Worm (Caenorhabditis elegans) whole organism, L2 larva: Measurements from ENCODE around the gene ZK792.1.

Experiments
- C34F6.9 ChIP-seq: fragments of 150-350 bp; optimal IDR thresholded peaks from 2 replicates; lab custom pipeline; 2014; ENCODE audit warnings: missing biosample characterization, missing genetic modification characterization
- F13H6.1 ChIP-seq: sonication (generic microtip); optimal IDR thresholded peaks from 2 replicates; lab custom pipeline; 2016; ENCODE audit warnings: missing genetic modification characterization, missing compliant biosample characterization
- Y55F3AM.14 ChIP-seq: fragments of 200-800 bp; sonication (Bioruptor generic); optimal IDR thresholded peaks from 2 replicates; lab custom pipeline; 2018; ENCODE audit warnings: mild to moderate bottlenecking, missing genetic modification characterization, missing compliant biosample characterization
- alr-1 ChIP-seq: fragments of 150-350 bp; optimal IDR thresholded peaks from 2 replicates; lab custom pipeline; 2014; ENCODE audit warnings: missing biosample characterization, missing genetic modification characterization
- ama-1 ChIP-seq: fragments of 150-350 bp; optimal IDR thresholded peaks from 2 replicates; lab custom pipeline; 2018; ENCODE audit warnings: inconsistent platforms
- blmp-1 ChIP-seq: sonication (generic microtip); optimal IDR thresholded peaks from 2 replicates; lab custom pipeline; 2017; ENCODE audit warnings: missing genetic modification characterization, mild to moderate bottlenecking, missing compliant biosample characterization, antibody characterized with exemption, moderate library complexity; ENCODE audit not compliant: insufficient read depth
- ceh-16 ChIP-seq: fragments of 150-350 bp; optimal IDR thresholded peaks from 2 replicates; lab custom pipeline; 2014; ENCODE audit warnings: missing biosample characterization, missing genetic modification characterization
- ceh-82 ChIP-seq: fragments of 150-350 bp; optimal IDR thresholded peaks from 2 replicates; lab custom pipeline; 2014; ENCODE audit warnings: missing biosample characterization, missing genetic modification characterization
- crh-2 ChIP-seq: sonication (generic microtip); optimal IDR thresholded peaks from 2 replicates; lab custom pipeline; 2017; ENCODE audit warnings: missing biosample characterization, missing genetic modification characterization
- dmd-4 ChIP-seq: sonication (generic microtip); optimal IDR thresholded peaks from 2 replicates; lab custom pipeline; 2017; ENCODE audit warnings: missing biosample characterization, missing genetic modification characterization
- elt-1 ChIP-seq: fragments of 150-350 bp; optimal IDR thresholded peaks from 2 replicates; lab custom pipeline; 2014; ENCODE audit warnings: missing biosample characterization, missing genetic modification characterization
- elt-3 ChIP-seq: sonication (generic microtip); optimal IDR thresholded peaks from 2 replicates; lab custom pipeline; 2017; ENCODE audit warnings: missing biosample characterization, missing genetic modification characterization
- fos-1 ChIP-seq: fragments of 150-350 bp; optimal IDR thresholded peaks from 2 replicates; lab custom pipeline; 2014; ENCODE audit warnings: missing biosample characterization, missing genetic modification characterization
- gmeb-1 ChIP-seq: fragments of 150-350 bp; optimal IDR thresholded peaks from 2 replicates; lab custom pipeline; 2014; ENCODE audit warnings: missing biosample characterization, missing genetic modification characterization
- lin-13 ChIP-seq: fragments of 150-350 bp; optimal IDR thresholded peaks from 2 replicates; lab custom pipeline; 2014; ENCODE audit warnings: missing biosample characterization, missing genetic modification reagents, missing genetic modification characterization
- lin-39 ChIP-seq: fragments of 150-350 bp; optimal IDR thresholded peaks from 2 replicates; lab custom pipeline; 2014; ENCODE audit warnings: missing biosample characterization, missing genetic modification reagents, missing genetic modification characterization
- lsy-2 ChIP-seq, 2 experiments: fragments of 150-350 bp in 1 of 2; sonication (generic microtip) in 1 of 2; optimal IDR thresholded peaks; 2 replicates each; lab custom pipeline; 2014 to 2017; ENCODE audit warnings: missing biosample characterization in 2 of 2, missing genetic modification characterization in 2 of 2
- mbf-1 ChIP-seq: sonication (generic microtip); optimal IDR thresholded peaks from 2 replicates; lab custom pipeline; 2017; ENCODE audit warnings: missing biosample characterization, missing genetic modification characterization
- mdl-1 ChIP-seq, 2 experiments: fragments of 150-350 bp in 1 of 2; sonication (generic microtip) in 1 of 2; optimal IDR thresholded peaks; 2 replicates each; lab custom pipeline; 2017; ENCODE audit warnings: missing biosample characterization in 2 of 2, missing genetic modification characterization in 2 of 2
- nhr-10 ChIP-seq: sonication (generic microtip); optimal IDR thresholded peaks from 2 replicates; lab custom pipeline; 2017; ENCODE audit warnings: missing biosample characterization, missing genetic modification characterization
- nhr-11 ChIP-seq: fragments of 150-350 bp; optimal IDR thresholded peaks from 2 replicates; lab custom pipeline; 2014; ENCODE audit warnings: missing biosample characterization, missing genetic modification characterization
- nhr-129 ChIP-seq: fragments of 150-350 bp; optimal IDR thresholded peaks from 2 replicates; lab custom pipeline; 2014; ENCODE audit warnings: missing biosample characterization, missing genetic modification characterization
- nhr-21 ChIP-seq: fragments of 150-350 bp; optimal IDR thresholded peaks from 2 replicates; lab custom pipeline; 2014; ENCODE audit warnings: missing biosample characterization, missing genetic modification characterization
- nhr-23 ChIP-seq: fragments of 150-350 bp; optimal IDR thresholded peaks from 2 replicates; lab custom pipeline; 2014; ENCODE audit warnings: missing biosample characterization, missing genetic modification reagents, missing genetic modification characterization
- nhr-237 ChIP-seq: fragments of 150-350 bp; optimal IDR thresholded peaks from 2 replicates; lab custom pipeline; 2014; ENCODE audit warnings: missing biosample characterization, missing genetic modification characterization
- nhr-25 ChIP-seq: fragments of 150-350 bp; sonication (generic microtip); optimal IDR thresholded peaks from 3 replicates; lab custom pipeline; 2014; ENCODE audit warnings: missing biosample characterization, missing genetic modification characterization
- nhr-6 ChIP-seq: fragments of 150-350 bp; optimal IDR thresholded peaks from 2 replicates; lab custom pipeline; 2014; ENCODE audit warnings: missing biosample characterization, missing genetic modification characterization
- peb-1 ChIP-seq: fragments of 150-350 bp; optimal IDR thresholded peaks from 2 replicates; lab custom pipeline; 2014; ENCODE audit warnings: missing biosample characterization, missing genetic modification characterization
- skn-1 ChIP-seq: sonication (generic microtip); optimal IDR thresholded peaks from 2 replicates; lab custom pipeline; 2017; ENCODE audit warnings: missing biosample characterization, missing genetic modification characterization
- sma-3 ChIP-seq: sonication (generic microtip); optimal IDR thresholded peaks from 2 replicates; lab custom pipeline; 2016; ENCODE audit warnings: missing genetic modification reagents, missing genetic modification characterization, missing compliant biosample characterization
- sma-9 ChIP-seq, 2 experiments: fragments of 150-350 bp in 1 of 2; sonication (generic microtip) in 1 of 2; optimal IDR thresholded peaks; 2 replicates each; lab custom pipeline; 2014 to 2016; ENCODE audit warnings: missing genetic modification characterization in 2 of 2, mild to moderate bottlenecking in 1 of 2, missing biosample characterization in 1 of 2, missing compliant biosample characterization in 1 of 2, missing genetic modification reagents in 1 of 2, moderate library complexity in 1 of 2
- unc-39 ChIP-seq: fragments of 150-350 bp; optimal IDR thresholded peaks from 2 replicates; lab custom pipeline; 2014; ENCODE audit warnings: missing biosample characterization, missing genetic modification characterization
- unc-55 ChIP-seq: fragments of 150-350 bp; sonication (generic microtip); optimal IDR thresholded peaks from 3 replicates; lab custom pipeline; 2014; ENCODE audit warnings: missing biosample characterization, missing genetic modification reagents, missing genetic modification characterization
- unc-62 ChIP-seq: fragments of 150-350 bp; optimal IDR thresholded peaks from 2 replicates; lab custom pipeline; 2014; ENCODE audit warnings: missing biosample characterization, missing genetic modification reagents, missing genetic modification characterization
- zag-1 ChIP-seq: fragments of 150-350 bp; optimal IDR thresholded peaks from 2 replicates; lab custom pipeline; 2014; ENCODE audit warnings: missing biosample characterization, missing genetic modification characterization
- ztf-1 ChIP-seq: fragments of 200-800 bp; sonication (Bioruptor generic); conservative IDR thresholded peaks from 2 replicates; pipeline ENCODE4 v1.3.6; 2022; ENCODE audit warnings: missing genetic modification characterization, missing compliant biosample characterization
- ztf-11 ChIP-seq: sonication (generic microtip); optimal IDR thresholded peaks from 2 replicates; lab custom pipeline; 2017; ENCODE audit warnings: missing biosample characterization, missing genetic modification characterization
- ztf-4 ChIP-seq: fragments of 150-350 bp; optimal IDR thresholded peaks from 2 replicates; lab custom pipeline; 2014; ENCODE audit warnings: missing biosample characterization, missing genetic modification characterization

ZK792.1 gene

ce11 chrIV:11625482-11625881 is 34.2 kb upstream of the ZK792.1 start, which contains the start of gene lys-5:
lys-5 (minus strand) TSS chrIV:11625582.
- TF ChIP-seq nhr-21 (tag; lab: Kevin White, UChicago) (no peak), nhr-11 (tag; lab: Kevin White, UChicago) (no peak), blmp-1 (no peak), peb-1 (tag; lab: Kevin White, UChicago) (no peak), nhr-237 (no peak)

- TF ChIP-seq gmeb-1 (no peak), fos-1 (tag; lab: Kevin White, UChicago) (no peak), sma-9 (GFP tag; optimal IDR thresholded peaks at IDR 0.05; lab: Kevin White, UChicago) (no peak), sma-9 (tag; optimal IDR thresholded peaks at IDR 0.05; lab: Kevin White, UChicago) (no peak), unc-62 (GFP tag; lab: Kevin White, UChicago) (no peak), ztf-11 (tag; lab: Kevin White, UChicago) (no peak), F13H6.1 (tag; lab: Kevin White, UChicago) (no peak), ceh-16 (tag; lab: Kevin White, UChicago) (no peak), mbf-1 (tag; lab: Kevin White, UChicago) (no peak), ztf-4 (tag; lab: Kevin White, UChicago) (no peak)
- TF ChIP-seq, all 48 proteins: peak for 0
Observed at ce11 chrIV:11627847-11628246, 31.8 kb upstream of the ZK792.1 start, which contains the start of gene lys-6. lys-6 (minus strand) TSS chrIV:11627947.

- TF ChIP-seq ztf-1 (GFP tag; lab: Robert Waterston, UW) (no peak), skn-1 (no peak), Y55F3AM.14 (GFP tag; lab: Kevin White, UChicago) (no peak), lsy-2 (tag; optimal IDR thresholded peaks at IDR 0.05; lab: Kevin White, UChicago) (no peak), ztf-11 (tag; lab: Kevin White, UChicago) (no peak), mdl-1 (tag; optimal IDR thresholded peaks at IDR 0.05; lab: Kevin White, UChicago) (no peak), ama-1 (lab: Kevin White, UChicago) (no peak), nhr-6 (tag; lab: Kevin White, UChicago) (no peak), ceh-82 (tag; lab: Kevin White, UChicago) (no peak)
Observed at ce11 chrIV:11631750-11632149, 27.9 kb upstream of the ZK792.1 start, which contains the start of gene F58B3.4. F58B3.4 (minus strand) TSS chrIV:11631850.

ce11 chrIV:11635437-11636408 is 23.9 kb upstream of the ZK792.1 start, which contains the start of gene mars-1:
mars-1 (minus strand) TSS chrIV:11635487.
- TF ChIP-seq fos-1 (tag; lab: Kevin White, UChicago) (peak; percentile 17), gmeb-1 (peak; percentile 48), unc-39 (tag; lab: Kevin White, UChicago) (no peak), nhr-23 (tag; lab: Kevin White, UChicago) (no peak), elt-3 (no peak), nhr-21 (tag; lab: Kevin White, UChicago) (no peak), dmd-4 (tag; lab: Kevin White, UChicago) (no peak), sma-9 (GFP tag; optimal IDR thresholded peaks at IDR 0.05; lab: Kevin White, UChicago) (peak; percentile 61), sma-9 (tag; optimal IDR thresholded peaks at IDR 0.05; lab: Kevin White, UChicago) (no peak), nhr-11 (tag; lab: Kevin White, UChicago) (no peak), sma-3 (peak; percentile 84), zag-1 (tag; lab: Kevin White, UChicago) (peak; percentile 10), lin-13 (GFP tag; lab: Kevin White, UChicago) (peak; percentile 53), unc-55 (GFP tag; lab: Kevin White, UChicago) (peak; percentile 80), ztf-4 (tag; lab: Kevin White, UChicago) (no peak), ceh-82 (tag; lab: Kevin White, UChicago) (no peak), nhr-6 (tag; lab: Kevin White, UChicago) (no peak), C34F6.9 (tag; lab: Kevin White, UChicago) (peak; percentile 93), mbf-1 (tag; lab: Kevin White, UChicago) (no peak), crh-2 (tag; lab: Kevin White, UChicago) (peak; percentile 71), nhr-129 (peak; percentile 80), ama-1 (lab: Kevin White, UChicago) (no peak), F13H6.1 (tag; lab: Kevin White, UChicago) (peak; percentile 56), skn-1 (peak; percentile 50), lsy-2 (tag; optimal IDR thresholded peaks at IDR 0.05; lab: Kevin White, UChicago) (peak; percentile 51 to 86), nhr-10 (tag; lab: Kevin White, UChicago) (no peak), nhr-25 (tag; lab: Kevin White, UChicago) (peak; percentile 49), peb-1 (tag; lab: Kevin White, UChicago) (no peak), alr-1 (tag; lab: Kevin White, UChicago) (no peak), elt-1 (tag; lab: Kevin White, UChicago) (no peak), lin-39 (tag; lab: Kevin White, UChicago) (no peak), nhr-237 (no peak)
